Fruit fly (Drosophila melanogaster): Measurements from ENCODE around the gene Ets65A.

Gene Ets65A

dm6 chr3L:6094697-6095096, 2.7 kb upstream of the Ets65A start, which contains the start of the genes CG10467 and loj (continued):
- peak; percentile 23 for TF ChIP-seq CG11398 (GFP tag; optimal IDR thresholded peaks at IDR 0.05)
- TF ChIP-seq eve (GFP tag; optimal IDR thresholded peaks at IDR 0.05), result no peak
- TF ChIP-seq nau (GFP tag; optimal IDR thresholded peaks at IDR 0.05), result peak; percentile 79
- TF ChIP-seq chif (GFP tag; optimal IDR thresholded peaks at IDR 0.05), result peak; percentile 78 to 88
- TF ChIP-seq MESR4 (GFP tag; optimal IDR thresholded peaks at IDR 0.05), result no peak
- peak; percentile 87 for TF ChIP-seq zfh2 (GFP tag; optimal IDR thresholded peaks at IDR 0.05)
- TF ChIP-seq gce (GFP tag; IDR thresholded peaks at IDR 0.05), result peak; percentile 90
- peak; percentile 85 for TF ChIP-seq CG17385 (GFP tag; optimal IDR thresholded peaks at IDR 0.05)
- TF ChIP-seq row (GFP tag; IDR thresholded peaks at IDR 0.05), result peak; percentile 98
- no peak for TF ChIP-seq btn (GFP tag; optimal IDR thresholded peaks at IDR 0.05)
- peak; percentile 45 for TF ChIP-seq her (GFP tag; optimal IDR thresholded peaks at IDR 0.05)
- peak; percentile 41 for TF ChIP-seq CG12236 (GFP tag; optimal IDR thresholded peaks at IDR 0.05)
- TF ChIP-seq pan (optimal IDR thresholded peaks at IDR 0.05), result no peak
- peak in 1 of 2 experiments; percentile 96 for TF ChIP-seq pan (GFP tag; optimal IDR thresholded peaks at IDR 0.05 in 1 of 2, IDR thresholded peaks at IDR 0.05 in 1 of 2)
- peak; percentile 63; the same call in 1 of the 3 replicates for TF ChIP-seq sr (GFP tag; IDR thresholded peaks at IDR 0.05)
- TF ChIP-seq CG4854 (GFP tag; optimal IDR thresholded peaks at IDR 0.05), result peak; percentile 86
- TF ChIP-seq CG8089 (GFP tag; optimal IDR thresholded peaks at IDR 0.05), result peak; percentile 68
- TF ChIP-seq hth (optimal IDR thresholded peaks at IDR 0.05), result no peak
- peak; percentile 84 for TF ChIP-seq MTF-1 (GFP tag; optimal IDR thresholded peaks at IDR 0.05; ENCODE audit: borderline replicate concordance)
- peak; percentile 65 for TF ChIP-seq vnd (GFP tag; IDR thresholded peaks at IDR 0.05; ENCODE audit: partially characterized antibody)
- TF ChIP-seq CG4328 (GFP tag; optimal IDR thresholded peaks at IDR 0.05), result peak; percentile 91
- TF ChIP-seq Fer3 (tag; optimal IDR thresholded peaks at IDR 0.05), result peak; percentile 97
- TF ChIP-seq CG2120 (GFP tag; optimal IDR thresholded peaks at IDR 0.05), result peak; percentile 95
- peak; percentile 98 for TF ChIP-seq CG9817 (tag; optimal IDR thresholded peaks at IDR 0.05)
- no peak for TF ChIP-seq Hr78 (GFP tag; optimal IDR thresholded peaks at IDR 0.05)
- TF ChIP-seq kni (GFP tag; optimal IDR thresholded peaks at IDR 0.05), result peak; percentile 77
- peak; percentile 96 for TF ChIP-seq CG17829 (tag; optimal IDR thresholded peaks at IDR 0.05)
- TF ChIP-seq CG6813 (GFP tag; optimal IDR thresholded peaks at IDR 0.05), result peak; percentile 80
- peak; percentile 97 for TF ChIP-seq CG14667 (GFP tag; IDR thresholded peaks at IDR 0.05)
- peak; percentile 80 for TF ChIP-seq CG6254 (GFP tag; optimal IDR thresholded peaks at IDR 0.05)
- TF ChIP-seq aop (GFP tag; IDR thresholded peaks at IDR 0.05), result peak; percentile 77; the same call in 1 of the 2 replicates
- peak; percentile 89 for TF ChIP-seq CG8388 (GFP tag; optimal IDR thresholded peaks at IDR 0.05)
- TF ChIP-seq CG17359 (tag; optimal IDR thresholded peaks at IDR 0.05), result peak; percentile 96
- TF ChIP-seq stwl (tag; optimal IDR thresholded peaks at IDR 0.05), result peak; percentile 89
- TF ChIP-seq CG10979 (tag; optimal IDR thresholded peaks at IDR 0.05), result peak; percentile 94
- TF ChIP-seq CG1024 (GFP tag; IDR thresholded peaks at IDR 0.05), result peak; percentile 91
- peak; percentile 44 for TF ChIP-seq CG15479 (GFP tag; optimal IDR thresholded peaks at IDR 0.05)
- no peak; the same call in 1 of the 2 replicates for TF ChIP-seq ato (GFP tag; IDR thresholded peaks at IDR 0.05; ENCODE audit: partially characterized antibody)
- peak; percentile 97 for TF ChIP-seq klu (GFP tag; IDR thresholded peaks at IDR 0.05)
- peak; percentile 70 for TF ChIP-seq fd102C (GFP tag; optimal IDR thresholded peaks at IDR 0.05)
- TF ChIP-seq Atf-2 (GFP tag; optimal IDR thresholded peaks at IDR 0.05), result peak; percentile 60
- TF ChIP-seq Sin3A (optimal IDR thresholded peaks at IDR 0.05), result peak; percentile 50
- peak; percentile 59 for TF ChIP-seq CG33213 (GFP tag; optimal IDR thresholded peaks at IDR 0.05)
- peak; percentile 97 for TF ChIP-seq CG7372 (GFP tag; IDR thresholded peaks at IDR 0.05)
- no peak for TF ChIP-seq TFAM (GFP tag; optimal IDR thresholded peaks at IDR 0.05)
- TF ChIP-seq CG8290 (GFP tag; optimal IDR thresholded peaks at IDR 0.05), result peak; percentile 90
- TF ChIP-seq CG8290 (tag; optimal IDR thresholded peaks at IDR 0.05), result peak in 1 of 2 experiments; percentile 67
- peak; percentile 87 for TF ChIP-seq CG30020 (tag; optimal IDR thresholded peaks at IDR 0.05)
- peak; percentile 70 for TF ChIP-seq amos (GFP tag; IDR thresholded peaks at IDR 0.05; ENCODE audit: partially characterized antibody)
- peak; percentile 87 for TF ChIP-seq Asciz (GFP tag; optimal IDR thresholded peaks at IDR 0.05)
